Fruit fly (Drosophila melanogaster): ENCODE results near the gene Prx6a.

dm6 chr2L:2920641-2921040 is 42.6 kb upstream of the Prx6a start:
- TF ChIP-seq Snoo (tag; optimal IDR thresholded peaks at IDR 0.05) (no peak), CG4496 (GFP tag; IDR thresholded peaks at IDR 0.05) (no peak), CG14655 (GFP tag; optimal IDR thresholded peaks at IDR 0.05) (no peak)
